Fruit fly (Drosophila melanogaster) whole organism, wandering third instar larva: Measurements from ENCODE around the gene Dnaaf4.

Source experiments
- Abd-B ChIP-seq: fragments of >200 bp; optimal IDR thresholded peaks from 2 replicates; lab custom pipeline; 2017; ENCODE audit warnings: missing biosample characterization, missing genetic modification characterization
- CG32264 ChIP-seq: fragments of 200-800 bp; sonication (Bioruptor generic); optimal IDR thresholded peaks from 2 replicates; lab custom pipeline; 2016; ENCODE audit warnings: missing biosample characterization, missing genetic modification characterization
- CG9705 ChIP-seq: fragments of 200-800 bp; sonication (Bioruptor generic); optimal IDR thresholded peaks from 2 replicates; lab custom pipeline; 2018; ENCODE audit warnings: missing biosample characterization, mild to moderate bottlenecking, missing genetic modification characterization
- CrebA ChIP-seq: fragments of 200-800 bp; sonication (Bioruptor generic); optimal IDR thresholded peaks from 2 replicates; lab custom pipeline; 2016; ENCODE audit warnings: missing biosample characterization, mild to moderate bottlenecking, missing genetic modification characterization, borderline replicate concordance
- Dfd ChIP-seq: fragments of >200 bp; optimal IDR thresholded peaks from 2 replicates; lab custom pipeline; 2017; ENCODE audit warnings: missing biosample characterization, missing genetic modification characterization
- Dif ChIP-seq: fragments of 200-275, 200-300 bp; sonication (Bioruptor generic); optimal IDR thresholded peaks from 2 replicates; lab custom pipeline; 2018; ENCODE audit warnings: missing biosample characterization, missing genetic modification characterization; ENCODE audit not compliant: partially characterized antibody
- GATAd ChIP-seq: sonication (Bioruptor generic); optimal IDR thresholded peaks from 2 replicates; lab custom pipeline; 2016; ENCODE audit warnings: missing biosample characterization, missing genetic modification characterization
- Hnf4 ChIP-seq: fragments of 200-800 bp; sonication (Bioruptor generic); optimal IDR thresholded peaks from 2 replicates; lab custom pipeline; 2016; ENCODE audit warnings: missing biosample characterization, mild to moderate bottlenecking, missing genetic modification characterization
- Hr78 ChIP-seq: fragments of >200 bp; optimal IDR thresholded peaks from 2 replicates; lab custom pipeline; 2017; ENCODE audit warnings: missing biosample characterization, missing genetic modification characterization
- Hr83 ChIP-seq: fragments of 200-300 bp; sonication (Bioruptor generic); optimal IDR thresholded peaks from 2 replicates; lab custom pipeline; 2016; ENCODE audit warnings: missing biosample characterization, mild to moderate bottlenecking, missing genetic modification characterization, moderate library complexity; ENCODE audit not compliant: poor library complexity, severe bottlenecking
- Jra ChIP-seq: sonication (Bioruptor generic); optimal IDR thresholded peaks from 2 replicates; lab custom pipeline; 2016; ENCODE audit warnings: missing biosample characterization, missing genetic modification characterization
- Mio ChIP-seq: sonication (Bioruptor generic); optimal IDR thresholded peaks from 2 replicates; lab custom pipeline; 2016; ENCODE audit warnings: missing biosample characterization, missing genetic modification characterization
- Myc ChIP-seq: fragments of >200 bp; optimal IDR thresholded peaks from 2 replicates; lab custom pipeline; 2017
- N ChIP-seq: fragments of >200 bp; optimal IDR thresholded peaks from 2 replicates; lab custom pipeline; 2018; ENCODE audit warnings: missing biosample characterization, missing external identifiers, missing genetic modification characterization
- OdsH ChIP-seq: fragments of 200-800 bp; sonication (Bioruptor generic); optimal IDR thresholded peaks from 2 replicates; lab custom pipeline; 2016; ENCODE audit warnings: missing biosample characterization, mild to moderate bottlenecking, missing genetic modification characterization
- Rel ChIP-seq, 2 experiments: fragments of 200-800 bp; sonication (Bioruptor generic) in 1 of 2; optimal IDR thresholded peaks; 2 replicates in 1 of 2; 3 replicates in 1 of 2; lab custom pipeline; 2016 to 2019; ENCODE audit warnings: mild to moderate bottlenecking in 2 of 2, missing biosample characterization in 2 of 2, missing genetic modification characterization in 2 of 2, moderate library complexity in 1 of 2
- Vsx2 ChIP-seq: fragments of 200-300, 225-300 bp; sonication (Bioruptor generic); optimal IDR thresholded peaks from 2 replicates; lab custom pipeline; 2018; ENCODE audit warnings: missing biosample characterization, missing genetic modification characterization; ENCODE audit not compliant: partially characterized antibody
- br ChIP-seq: fragments of 200-800 bp; sonication (Bioruptor generic); optimal IDR thresholded peaks from 2 replicates; lab custom pipeline; 2016; ENCODE audit warnings: missing biosample characterization, missing genetic modification characterization
- dl ChIP-seq, 2 experiments: fragments of 175-275, 200-275 bp in 1 of 2; fragments of 200-275 bp in 1 of 2; sonication (Bioruptor generic); optimal IDR thresholded peaks; lab custom pipeline; 2018; ENCODE audit warnings: mild to moderate bottlenecking in 2 of 2, missing biosample characterization in 2 of 2, missing genetic modification characterization in 2 of 2, moderate library complexity in 2 of 2; ENCODE audit not compliant: partially characterized antibody in 2 of 2, insufficient read depth in 1 of 2
- dsf ChIP-seq: sonication (Bioruptor generic); optimal IDR thresholded peaks from 2 replicates; lab custom pipeline; 2016; ENCODE audit warnings: missing biosample characterization, missing genetic modification characterization, borderline replicate concordance
- foxo ChIP-seq, 2 experiments: fragments of 200-800 bp; sonication (Bioruptor generic); optimal IDR thresholded peaks; 2 replicates in 1 of 2; 3 replicates in 1 of 2; lab custom pipeline; 2016 to 2017; ENCODE audit warnings: missing biosample characterization in 2 of 2, missing genetic modification characterization in 2 of 2
- fru ChIP-seq: fragments of 200-800 bp; sonication (Bioruptor generic); optimal IDR thresholded peaks from 3 replicates; lab custom pipeline; 2016; ENCODE audit warnings: missing biosample characterization, mild to moderate bottlenecking, missing genetic modification characterization
- jim ChIP-seq: fragments of 175-275, 200-325 bp; sonication (Bioruptor generic); optimal IDR thresholded peaks from 2 replicates; lab custom pipeline; 2016; ENCODE audit warnings: missing biosample characterization, mild to moderate bottlenecking, missing genetic modification characterization
- lola ChIP-seq: fragments of >200 bp; optimal IDR thresholded peaks from 2 replicates; lab custom pipeline; 2017; ENCODE audit warnings: missing biosample characterization, missing genetic modification characterization
- pan ChIP-seq: fragments of >200 bp; optimal IDR thresholded peaks from 2 replicates; lab custom pipeline; 2017
- psq ChIP-seq: fragments of 200-800 bp; sonication (Bioruptor generic); optimal IDR thresholded peaks from 3 replicates; lab custom pipeline; 2017; ENCODE audit warnings: missing biosample characterization, mild to moderate bottlenecking, missing genetic modification characterization, moderate library complexity
- rgr ChIP-seq: fragments of 200-800 bp; sonication (Bioruptor generic); optimal IDR thresholded peaks from 3 replicates; lab custom pipeline; 2016; ENCODE audit warnings: missing biosample characterization, mild to moderate bottlenecking, missing genetic modification characterization
- sage ChIP-seq: fragments of 200-800 bp; sonication (Bioruptor generic); optimal IDR thresholded peaks from 2 replicates; lab custom pipeline; 2016; ENCODE audit warnings: missing biosample characterization, mild to moderate bottlenecking, missing genetic modification characterization
- sv ChIP-seq: fragments of 200-800 bp; sonication (Bioruptor generic); optimal IDR thresholded peaks from 3 replicates; lab custom pipeline; 2016; ENCODE audit warnings: missing biosample characterization, missing genetic modification characterization
- tai ChIP-seq: sonication (Bioruptor generic); optimal IDR thresholded peaks from 2 replicates; lab custom pipeline; 2016; ENCODE audit warnings: missing biosample characterization, missing genetic modification characterization
- usp ChIP-seq: fragments of >200 bp; optimal IDR thresholded peaks from 2 replicates; lab custom pipeline; 2017; ENCODE audit warnings: missing biosample characterization, missing genetic modification characterization
- woc ChIP-seq: sonication (Bioruptor generic); optimal IDR thresholded peaks from 2 replicates; lab custom pipeline; 2016; ENCODE audit warnings: missing biosample characterization, mild to moderate bottlenecking, missing genetic modification characterization

Gene Dnaaf4

dm6 chr2L:11106562-11106962 is 15.0 kb downstream of the Dnaaf4 start, which contains the start of gene Reps (continued):
- peak; percentile 90 for TF ChIP-seq GATAd (GFP tag; lab: Kevin White, UChicago)
- no peak for TF ChIP-seq Hr78
- TF ChIP-seq lola (GFP tag; lab: Kevin White, UChicago) = no peak
- no peak for TF ChIP-seq Vsx2 (GFP tag; lab: Kevin White, UChicago)
- TF ChIP-seq sv (GFP tag; lab: Kevin White, UChicago) = peak; percentile 98

dm6 chr2L:11105320-11105719 is 16.2 kb downstream of the Dnaaf4 start:
- TF ChIP-seq sage (no peak), Dfd (GFP tag; lab: Kevin White, UChicago) (no peak), GATAd (GFP tag; lab: Kevin White, UChicago) (no peak), Myc (lab: Kevin White, UChicago) (no peak), psq (GFP tag; lab: Kevin White, UChicago) (no peak), Vsx2 (GFP tag; lab: Kevin White, UChicago) (no peak), Hr83 (no peak), br (GFP tag; lab: Kevin White, UChicago) (no peak), N (no peak), usp (GFP tag; lab: Kevin White, UChicago) (no peak), CG9705 (GFP tag; lab: Kevin White, UChicago) (no peak), Dif (no peak), tai (GFP tag; lab: Kevin White, UChicago) (no peak), sv (GFP tag; lab: Kevin White, UChicago) (no peak), rgr (GFP tag; lab: Kevin White, UChicago) (no peak), Hr78 (no peak), Abd-B (no peak)

- peak; percentile 20 for TF ChIP-seq Hr83
- no peak for TF ChIP-seq Jra (GFP tag; lab: Kevin White, UChicago)
Observed at dm6 chr2L:11100516-11101061, 20.9 kb downstream of the Dnaaf4 start, which contains the start of gene Ge-1. TSS of gene Ge-1 (minus strand) at chr2L:11100888.

- TF ChIP-seq Rel (GFP tag; optimal IDR thresholded peaks at IDR 0.05; lab: Kevin White, UChicago) (no peak), Rel (tag; optimal IDR thresholded peaks at IDR 0.05; lab: Kevin White, UChicago) (no peak), jim (no peak), Myc (lab: Kevin White, UChicago) (peak; percentile 96), Mio (GFP tag; lab: Kevin White, UChicago) (no peak), sage (no peak), CG32264 (no peak), Hnf4 (GFP tag; lab: Kevin White, UChicago) (no peak), Hr78 (no peak), fru (no peak), psq (GFP tag; lab: Kevin White, UChicago) (peak; percentile 13), sv (GFP tag; lab: Kevin White, UChicago) (peak; percentile 49), CrebA (GFP tag; lab: Kevin White, UChicago) (no peak), foxo (GFP tag; optimal IDR thresholded peaks at IDR 0.05; lab: Kevin White, UChicago) (no peak), OdsH (no peak), usp (GFP tag; lab: Kevin White, UChicago) (no peak), dl (GFP tag; optimal IDR thresholded peaks at IDR 0.05; lab: Kevin White, UChicago; ENCODE audit: insufficient read depth in 1 of 2, partially characterized antibody in 2 of 2) (no peak), pan (no peak), woc (GFP tag; lab: Kevin White, UChicago) (peak; percentile 87), GATAd (GFP tag; lab: Kevin White, UChicago) (no peak)
Observed at dm6 chr2L:11091111-11091510, 30.4 kb downstream of the Dnaaf4 start, which contains the start of gene Wdr59. TSS of gene Wdr59 (plus strand) at chr2L:11091444.

dm6 chr2L:11086357-11086924 is 35.1 kb downstream of the Dnaaf4 start, which contains the start of gene CG16854:
TSS of gene CG16854 (plus strand) at chr2L:11086721.
- no peak for TF ChIP-seq jim
- no peak for TF ChIP-seq N
- no peak for TF ChIP-seq dsf (GFP tag; lab: Kevin White, UChicago)
- peak; percentile 11 for TF ChIP-seq Dif
